Fruit fly (Drosophila melanogaster) whole organism, embryonic: Measurements from ENCODE around the gene Rok.

ENCODE experiments used
- Abd-B ChIP-seq: fragments of 200-800 bp; sonication (Bioruptor generic); optimal IDR thresholded peaks from 2 replicates; lab custom pipeline; 2018; ENCODE audit warnings: missing biosample characterization, mild to moderate bottlenecking, missing genetic modification characterization, moderate library complexity
- Aef1 ChIP-seq: fragments of 200-800 bp; sonication (Bioruptor generic); IDR thresholded peaks from 3 replicates; pipeline ENCODE4 v1.3.6; 2022; ENCODE audit warnings: missing biosample characterization, missing genetic modification characterization
- Antp ChIP-seq: fragments of 200-800 bp; sonication (Bioruptor generic); optimal IDR thresholded peaks from 3 replicates; lab custom pipeline; 2016; ENCODE audit warnings: missing biosample characterization, missing genetic modification characterization
- Asciz ChIP-seq: fragments of 200-800 bp; sonication (Bioruptor generic); optimal IDR thresholded peaks from 2 replicates; lab custom pipeline; 2017; ENCODE audit warnings: missing biosample characterization, mild to moderate bottlenecking, missing genetic modification characterization, missing genetic modification reagents
- Awh ChIP-seq: fragments of 200-800 bp; sonication (Bioruptor generic); IDR thresholded peaks from 2 replicates; pipeline ENCODE4, ENCODE4 v1.3.6; 2022; ENCODE audit warnings: missing biosample characterization, missing genetic modification characterization
- CG12769 ChIP-seq: fragments of 200-800 bp; sonication (Bioruptor generic); optimal IDR thresholded peaks from 2 replicates; lab custom pipeline; 2019; ENCODE audit warnings: missing biosample characterization, mild to moderate bottlenecking, missing genetic modification characterization, moderate library complexity
- CG15696 ChIP-seq: fragments of 200-800 bp; sonication (Bioruptor generic); optimal IDR thresholded peaks from 2 replicates; lab custom pipeline; 2019; ENCODE audit warnings: missing biosample characterization, mild to moderate bottlenecking, missing genetic modification characterization, moderate library complexity
- CG17328 ChIP-seq: fragments of 200-800 bp; sonication (Bioruptor generic); IDR thresholded peaks from 2 replicates; pipeline ENCODE4 v1.3.6; 2022; ENCODE audit warnings: missing biosample characterization, missing genetic modification characterization
- CG2116 ChIP-seq: fragments of 200-800 bp; sonication (Bioruptor generic); optimal IDR thresholded peaks from 3 replicates; lab custom pipeline; 2018; ENCODE audit warnings: missing biosample characterization, mild to moderate bottlenecking, missing genetic modification characterization
- CG2199 ChIP-seq: fragments of 200-800 bp; sonication (Bioruptor generic); IDR thresholded peaks from 3 replicates; pipeline ENCODE4 v1.3.6; 2022; ENCODE audit warnings: missing biosample characterization, missing genetic modification characterization
- CG2712 ChIP-seq: fragments of 200-800 bp; optimal IDR thresholded peaks from 3 replicates; lab custom pipeline; 2019; ENCODE audit warnings: missing biosample characterization, mild to moderate bottlenecking, missing genetic modification characterization, moderate library complexity
- CG4360 ChIP-seq: fragments of 200-800 bp; sonication (Bioruptor generic); IDR thresholded peaks from 2 replicates; pipeline ENCODE4 v1.3.6; 2022; ENCODE audit warnings: missing biosample characterization, missing genetic modification characterization
- CG6175 ChIP-seq: fragments of 200-800 bp; sonication (Bioruptor generic); IDR thresholded peaks from 3 replicates; pipeline ENCODE4 v1.3.6; 2022; ENCODE audit warnings: missing biosample characterization, missing genetic modification characterization
- CG6254 ChIP-seq: fragments of 200-800 bp; sonication (Bioruptor generic); optimal IDR thresholded peaks from 3 replicates; lab custom pipeline; 2017; ENCODE audit warnings: mild to moderate bottlenecking, missing biosample characterization, missing genetic modification reagents, missing genetic modification characterization
- CG6854 ChIP-seq: fragments of 200-800 bp; sonication (Bioruptor generic); optimal IDR thresholded peaks from 3 replicates; lab custom pipeline; 2017; ENCODE audit warnings: missing biosample characterization, mild to moderate bottlenecking, missing genetic modification characterization
- CG8478 ChIP-seq: fragments of >200 bp; optimal IDR thresholded peaks from 2 replicates; lab custom pipeline; 2018
- CG8944 ChIP-seq: fragments of 200-800 bp; sonication (Bioruptor generic); optimal IDR thresholded peaks from 3 replicates; lab custom pipeline; 2016; ENCODE audit warnings: missing biosample characterization, missing genetic modification characterization
- Dip3 ChIP-seq: fragments of 200-800 bp; sonication (Bioruptor generic); optimal IDR thresholded peaks from 3 replicates; lab custom pipeline; 2016; ENCODE audit warnings: missing biosample characterization, missing genetic modification characterization
- Fer2 ChIP-seq: fragments of 200-800 bp; sonication (Bioruptor generic); optimal IDR thresholded peaks from 2 replicates; lab custom pipeline; 2018; ENCODE audit warnings: missing biosample characterization, mild to moderate bottlenecking, missing genetic modification characterization, moderate library complexity
- Hmr ChIP-seq: fragments of 200-800 bp; sonication (Bioruptor generic); optimal IDR thresholded peaks from 3 replicates; lab custom pipeline; 2017; ENCODE audit warnings: mild to moderate bottlenecking, missing biosample characterization, missing genetic modification reagents, missing genetic modification characterization
- Myb ChIP-seq: fragments of 200-800 bp; sonication (Bioruptor generic); optimal IDR thresholded peaks from 2 replicates; lab custom pipeline; 2016; ENCODE audit warnings: missing biosample characterization, missing genetic modification characterization
- NfI ChIP-seq: fragments of 200-800 bp; sonication (Bioruptor generic); optimal IDR thresholded peaks from 3 replicates; lab custom pipeline; 2018; ENCODE audit warnings: missing biosample characterization, mild to moderate bottlenecking, missing genetic modification characterization, moderate library complexity
- Sox102F ChIP-seq: fragments of 200-800 bp; sonication (Bioruptor generic); optimal IDR thresholded peaks from 2 replicates; lab custom pipeline; 2018; ENCODE audit warnings: missing biosample characterization, mild to moderate bottlenecking, missing genetic modification characterization, moderate library complexity
- Ssrp ChIP-seq: fragments of 200-800 bp; sonication (Bioruptor generic); optimal IDR thresholded peaks from 2 replicates; lab custom pipeline; 2018; ENCODE audit warnings: missing biosample characterization, mild to moderate bottlenecking, missing genetic modification characterization, moderate library complexity
- Taf1 ChIP-seq: fragments of 200-800 bp; sonication (Bioruptor generic); IDR thresholded peaks from 2 replicates; pipeline ENCODE4 v1.3.6; 2022; ENCODE audit warnings: missing biosample characterization, missing genetic modification characterization
- Usf ChIP-seq: fragments of 200-800 bp; sonication (Bioruptor generic); optimal IDR thresholded peaks from 2 replicates; lab custom pipeline; 2017; ENCODE audit warnings: missing genotype, missing biosample characterization, missing genetic modification characterization
- Xbp1 ChIP-seq: fragments of 200-800 bp; sonication (Bioruptor generic); optimal IDR thresholded peaks from 3 replicates; lab custom pipeline; 2016; ENCODE audit warnings: missing biosample characterization, mild to moderate bottlenecking, missing genetic modification characterization
- ac ChIP-seq: fragments of 200-800 bp; sonication (Bioruptor generic); optimal IDR thresholded peaks from 3 replicates; lab custom pipeline; 2017; ENCODE audit warnings: missing biosample characterization, mild to moderate bottlenecking, missing genetic modification characterization
- amos ChIP-seq: fragments of 200-800 bp; sonication (Bioruptor generic); IDR thresholded peaks from 2 replicates; pipeline ENCODE4 v1.3.6; 2022; ENCODE audit warnings: missing biosample characterization, missing genetic modification characterization; ENCODE audit not compliant: partially characterized antibody
- az2 ChIP-seq: fragments of 200-800 bp; sonication (Bioruptor generic); optimal IDR thresholded peaks from 3 replicates; lab custom pipeline; 2016; ENCODE audit warnings: missing biosample characterization, missing genetic modification characterization
- bab2 ChIP-seq: fragments of 200-800 bp; sonication (Bioruptor generic); optimal IDR thresholded peaks from 2 replicates; lab custom pipeline; 2016; ENCODE audit warnings: missing biosample characterization, missing genetic modification characterization
- dati ChIP-seq: fragments of 200-800 bp; sonication (Bioruptor generic); IDR thresholded peaks from 2 replicates; pipeline ENCODE4 v1.3.6; 2022; ENCODE audit warnings: missing biosample characterization, missing genetic modification characterization
- dmrt99B ChIP-seq: fragments of 200-800 bp; sonication (Bioruptor generic); optimal IDR thresholded peaks from 2 replicates; lab custom pipeline; 2018; ENCODE audit warnings: missing biosample characterization, mild to moderate bottlenecking, missing genetic modification characterization, moderate library complexity
- en ChIP-seq: fragments of 200-800 bp; sonication (Bioruptor generic); optimal IDR thresholded peaks from 2 replicates; lab custom pipeline; 2016; ENCODE audit warnings: missing biosample characterization, missing genetic modification characterization
- exex ChIP-seq: fragments of 200-800 bp; sonication (Bioruptor generic); optimal IDR thresholded peaks from 4 replicates; lab custom pipeline; 2018; ENCODE audit warnings: missing biosample characterization, mild to moderate bottlenecking, missing genetic modification characterization, moderate library complexity
- gfzf ChIP-seq: fragments of 200-800 bp; sonication (Bioruptor generic); optimal IDR thresholded peaks from 2 replicates; lab custom pipeline; 2016; ENCODE audit warnings: missing biosample characterization, mild to moderate bottlenecking, missing genetic modification characterization, moderate library complexity
- jumu ChIP-seq: fragments of 200-800 bp; sonication (Bioruptor generic); optimal IDR thresholded peaks from 3 replicates; lab custom pipeline; 2016; ENCODE audit warnings: missing biosample characterization, missing genetic modification characterization
- klu ChIP-seq: fragments of 200-800 bp; sonication (Bioruptor generic); IDR thresholded peaks from 2 replicates; pipeline ENCODE4 v1.3.6; 2022; ENCODE audit warnings: missing biosample characterization, missing genetic modification characterization
- knrl ChIP-seq: fragments of 200-800 bp; sonication (Bioruptor generic); IDR thresholded peaks from 3 replicates; pipeline ENCODE4 v1.3.6; 2022; ENCODE audit warnings: missing biosample characterization, missing genetic modification characterization; ENCODE audit not compliant: partially characterized antibody
- nau ChIP-seq: fragments of 200-800 bp; sonication (Bioruptor generic); optimal IDR thresholded peaks from 3 replicates; lab custom pipeline; 2017; ENCODE audit warnings: missing biosample characterization, mild to moderate bottlenecking, missing genetic modification characterization, missing genetic modification reagents
- oc ChIP-seq: fragments of 200-800 bp; sonication (Bioruptor generic); optimal IDR thresholded peaks from 2 replicates; lab custom pipeline; 2018; ENCODE audit warnings: missing biosample characterization, mild to moderate bottlenecking, missing genetic modification characterization, moderate library complexity
- psq ChIP-seq: fragments of 200-800 bp; sonication (Bioruptor generic); optimal IDR thresholded peaks from 2 replicates; lab custom pipeline; 2017; ENCODE audit warnings: missing biosample characterization, missing genetic modification characterization
- row ChIP-seq: fragments of 200-800 bp; sonication (Bioruptor generic); IDR thresholded peaks from 3 replicates; pipeline ENCODE4 v1.3.6; 2022; ENCODE audit warnings: missing biosample characterization, missing genetic modification characterization
- sc ChIP-seq, 3 experiments: fragments of >200 bp in 2 of 3; fragments of 200-800 bp in 1 of 3; sonication (Bioruptor generic) in 1 of 3; optimal IDR thresholded peaks; 2 replicates in 2 of 3; 3 replicates in 1 of 3; lab custom pipeline; 2017; ENCODE audit warnings: mild to moderate bottlenecking in 1 of 3, missing biosample characterization in 1 of 3, missing genetic modification characterization in 1 of 3, missing genetic modification reagents in 1 of 3
- sens ChIP-seq: fragments of 200-800 bp; sonication (Bioruptor generic); peaks from one replicate; lab custom pipeline; 2016; ENCODE audit warnings: missing biosample characterization, missing genetic modification characterization
- stc ChIP-seq: fragments of 200-800 bp; sonication (Bioruptor generic); IDR thresholded peaks from 2 replicates; pipeline ENCODE4 v1.3.6; 2022; ENCODE audit warnings: missing biosample characterization, missing genetic modification characterization
- sug ChIP-seq: fragments of 200-800 bp; optimal IDR thresholded peaks from 2 replicates; lab custom pipeline; 2019; ENCODE audit warnings: missing biosample characterization, mild to moderate bottlenecking, missing genetic modification characterization, moderate library complexity
- z ChIP-seq: fragments of 200-800 bp; sonication (Bioruptor generic); IDR thresholded peaks from 3 replicates; pipeline ENCODE4 v1.3.6; 2022; ENCODE audit warnings: missing biosample characterization, missing genetic modification characterization

Rok gene

dm6 chrX:16637594-16638485 is 626 bp upstream of the Rok start, which contains the start of gene RpS19a (continued):
- TF ChIP-seq CG12769 (peak; percentile 53), Awh (GFP tag; lab: Robert Waterston, UW) (peak; percentile 75), CG2199 (peak; percentile 74; the same call in 1 of the 3 replicates), sug (peak; percentile 78), amos (peak; percentile 3; the same call in 1 of the 2 replicates), exex (tag; lab: Kevin White, UChicago) (peak; percentile 55), dati (0 out of 2 replicates have a peak, but pooled peaks have one; percentile 46), Myb (GFP tag; lab: Kevin White, UChicago) (peak; percentile 5), CG15696 (no peak), Dip3 (peak; percentile 17), CG6254 (peak; percentile 68), Abd-B (GFP tag; lab: Kevin White, UChicago) (peak; percentile 16), Usf (peak; percentile 48), Fer2 (tag; lab: Kevin White, UChicago) (peak; percentile 54), dmrt99B (tag; lab: Kevin White, UChicago) (peak; percentile 68), CG6854 (GFP tag; lab: Kevin White, UChicago) (peak; percentile 80), CG8478 (lab: Kevin White, UChicago) (no peak), sc (optimal IDR thresholded peaks at IDR 0.05; lab: Kevin White, UChicago) (no peak), sc (GFP tag; optimal IDR thresholded peaks at IDR 0.05; lab: Kevin White, UChicago) (peak; percentile 80), bab2 (GFP tag; lab: Kevin White, UChicago) (peak; percentile 37), z (no peak), Asciz (GFP tag; lab: Kevin White, UChicago) (peak; percentile 85), Xbp1 (GFP tag; lab: Kevin White, UChicago) (peak; percentile 56), CG2116 (GFP tag; lab: Kevin White, UChicago) (peak; percentile 70), CG6175 (peak; percentile 73), az2 (GFP tag; lab: Kevin White, UChicago) (peak; percentile 35), CG4360 (GFP tag; lab: Robert Waterston, UW) (peak; percentile 33; the same call in 1 of the 2 replicates), CG2712 (tag; lab: Kevin White, UChicago) (peak; percentile 39), CG17328 (GFP tag; lab: Robert Waterston, UW) (peak; percentile 89), stc (peak; percentile 64), CG8944 (GFP tag; lab: Kevin White, UChicago) (no peak), row (GFP tag; lab: Robert Waterston, UW) (peak; percentile 24; the same call in 1 of the 3 replicates), oc (no peak), knrl (GFP tag; lab: Robert Waterston, UW) (peak; percentile 43; the same call in 2 of the 3 replicates), Aef1 (peak; percentile 64), Antp (GFP tag; lab: Kevin White, UChicago) (no peak), sens (GFP tag; lab: Kevin White, UChicago) (peak; percentile 92), Taf1 (GFP tag; lab: Robert Waterston, UW) (peak; percentile 21; the same call in 1 of the 2 replicates), Sox102F (GFP tag; lab: Kevin White, UChicago) (peak; percentile 36), nau (peak; percentile 85), ac (GFP tag; lab: Kevin White, UChicago) (peak; percentile 75), gfzf (GFP tag; lab: Kevin White, UChicago) (no peak), Hmr (peak; percentile 88), jumu (GFP tag; lab: Kevin White, UChicago) (no peak), en (GFP tag; lab: Kevin White, UChicago) (peak; percentile 24), NfI (GFP tag; lab: Kevin White, UChicago) (peak; percentile 92), Ssrp (peak; percentile 21), psq (GFP tag; lab: Kevin White, UChicago) (no peak), klu (GFP tag; lab: Robert Waterston, UW) (0 out of 2 replicates have a peak, but pooled peaks have one; percentile 33)
